Worm (Caenorhabditis elegans) whole organism, L4 larva: ENCODE measurements around the gene lec-5.

Experiments used
- F49E8.2 ChIP-seq: sonication (generic microtip); optimal IDR thresholded peaks from 2 replicates; lab custom pipeline; 2016; ENCODE audit warnings: missing compliant biosample characterization, mild to moderate bottlenecking, missing genetic modification characterization, borderline replicate concordance
- ZK337.2 ChIP-seq: fragments of 200-800 bp; sonication (Bioruptor generic); IDR thresholded peaks from 2 replicates; pipeline ENCODE4 v1.3.6; 2022; ENCODE audit warnings: missing genetic modification reagents, missing genetic modification characterization, missing compliant biosample characterization
- fkh-10 ChIP-seq: fragments of 150-350 bp; optimal IDR thresholded peaks from 2 replicates; lab custom pipeline; 2014; ENCODE audit warnings: missing biosample characterization, missing genetic modification reagents, missing genetic modification characterization
- gei-8 ChIP-seq: fragments of 200-800 bp; sonication (Bioruptor generic); optimal IDR thresholded peaks from 2 replicates; lab custom pipeline; 2018; ENCODE audit warnings: mild to moderate bottlenecking, missing genetic modification characterization, missing compliant biosample characterization
- hif-1 ChIP-seq, 2 experiments: sonication (generic microtip); optimal IDR thresholded peaks; 2 replicates each; lab custom pipeline; 2016 to 2017; ENCODE audit warnings: missing compliant biosample characterization in 2 of 2, missing genetic modification characterization in 2 of 2, missing genetic modification reagents in 2 of 2, missing genotype in 2 of 2, mild to moderate bottlenecking in 1 of 2
- hlh-11 ChIP-seq: fragments of 200-800 bp; sonication (Bioruptor generic); optimal IDR thresholded peaks from 2 replicates; lab custom pipeline; 2018; ENCODE audit warnings: mild to moderate bottlenecking, missing genetic modification characterization, missing compliant biosample characterization
- nhr-10 ChIP-seq: fragments of 150-350 bp; optimal IDR thresholded peaks from 2 replicates; lab custom pipeline; 2014; ENCODE audit warnings: missing biosample characterization, missing genetic modification characterization
- unc-130 ChIP-seq: sonication (generic microtip); optimal IDR thresholded peaks from 2 replicates; lab custom pipeline; 2016; ENCODE audit warnings: missing genetic modification reagents, missing genetic modification characterization, missing compliant biosample characterization

DNA sequence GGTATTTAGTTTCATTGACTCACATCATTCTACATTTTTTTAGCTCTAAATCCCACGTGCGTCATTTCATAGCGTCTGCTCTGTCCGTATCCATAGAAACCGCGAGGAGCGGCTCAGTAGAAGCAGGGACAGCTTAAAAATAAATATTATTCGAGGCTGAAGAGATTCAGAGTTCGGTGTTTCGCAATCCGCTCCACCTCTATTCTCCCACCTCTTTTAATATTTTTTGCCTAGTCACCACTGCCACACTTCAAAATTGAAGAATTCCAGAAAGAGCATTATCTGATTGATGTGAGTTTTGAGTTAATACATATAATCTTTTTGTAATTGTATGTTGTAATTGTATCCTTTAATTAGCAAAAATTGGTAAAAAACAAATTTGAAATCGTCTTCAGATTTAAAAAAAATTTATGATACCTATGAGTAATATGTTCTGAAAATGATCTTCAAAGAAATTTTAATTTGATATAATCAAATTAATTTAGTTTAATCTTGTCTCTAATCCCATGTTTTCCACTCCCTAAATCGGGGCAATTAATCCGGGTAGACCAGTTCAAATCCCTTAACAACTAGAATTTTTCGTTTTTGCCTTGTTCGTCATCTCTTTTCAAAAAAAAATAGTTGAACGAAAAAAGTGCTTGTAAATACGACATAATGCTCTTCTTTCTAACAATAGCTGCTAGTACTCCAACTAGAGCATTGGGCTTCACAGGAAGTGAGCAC, 48.7 kb upstream of the lec-5 start:
- no peak for TF ChIP-seq hlh-11
- no peak for TF ChIP-seq ZK337.2 (GFP tag; lab: Robert Waterston, UW)
- TF ChIP-seq F49E8.2 (tag; lab: Kevin White, UChicago), result no peak
- no peak for TF ChIP-seq gei-8
- no peak for TF ChIP-seq fkh-10
- TF ChIP-seq hif-1 (tag; optimal IDR thresholded peaks at IDR 0.05; lab: Kevin White, UChicago), result no peak
- no peak for TF ChIP-seq nhr-10
- no peak for TF ChIP-seq unc-130 (GFP tag; lab: Kevin White, UChicago)
